Fruit fly (Drosophila melanogaster) whole organism, adult: ENCODE measurements around the gene GstT4.

Experiments
- CG1620 ChIP-seq: fragments of 200-800 bp; sonication (Bioruptor generic); optimal IDR thresholded peaks from 2 replicates; lab custom pipeline; 2016; ENCODE audit warnings: missing biosample characterization, missing genetic modification characterization
- CG33017 ChIP-seq: fragments of 200-800 bp; sonication (Bioruptor generic); optimal IDR thresholded peaks from 2 replicates; lab custom pipeline; 2018; ENCODE audit warnings: missing biosample characterization, mild to moderate bottlenecking, missing genetic modification characterization, moderate library complexity
- Crg-1 ChIP-seq: fragments of 200-800 bp; sonication (Bioruptor generic); optimal IDR thresholded peaks from 2 replicates; lab custom pipeline; 2016; ENCODE audit warnings: missing biosample characterization, missing genetic modification characterization
- Mnt ChIP-seq: fragments of 200-800 bp; sonication (Bioruptor generic); optimal IDR thresholded peaks from 2 replicates; lab custom pipeline; 2016; ENCODE audit warnings: missing biosample characterization, mild to moderate bottlenecking, missing genetic modification characterization
- cic ChIP-seq: fragments of 200-800 bp; sonication (Bioruptor generic); optimal IDR thresholded peaks from 2 replicates; lab custom pipeline; 2017; ENCODE audit warnings: missing biosample characterization, mild to moderate bottlenecking, missing genetic modification characterization, moderate library complexity

- TF ChIP-seq CG33017 (tag; lab: Kevin White, UChicago) (no peak), Mnt (GFP tag; lab: Kevin White, UChicago) (no peak), Crg-1 (GFP tag; lab: Kevin White, UChicago) (no peak), CG1620 (GFP tag; lab: Kevin White, UChicago) (no peak), cic (GFP tag; lab: Kevin White, UChicago) (no peak)
Measured at dm6 chrX:13450754-13451153, 46.2 kb downstream of the GstT4 start.
